Fruit fly (Drosophila melanogaster): ENCODE measurements around the gene CG14073.

CG14073 gene

dm6 chr3L:18792834-18793233, 27.6 kb downstream of the CG14073 start:
- TF ChIP-seq Eip75B (GFP tag; optimal IDR thresholded peaks at IDR 0.05) (peak; percentile 17), CG15336 (GFP tag; IDR thresholded peaks at IDR 0.05) (peak; percentile 43; the same call in 1 of the 2 replicates), CG6808 (GFP tag; optimal IDR thresholded peaks at IDR 0.05) (peak; percentile 8), Ets96B (tag; optimal IDR thresholded peaks at IDR 0.05) (no peak), CG6163 (GFP tag; IDR thresholded peaks at IDR 0.05) (peak; percentile 41; the same call in 1 of the 3 replicates), CG9139 (GFP tag; optimal IDR thresholded peaks at IDR 0.05) (no peak), Eip78C (GFP tag) (peak; percentile 30), CG11294 (GFP tag; IDR thresholded peaks at IDR 0.05) (0 out of 2 replicates have a peak, but pooled peaks have one; percentile 20), CG8119 (GFP tag; IDR thresholded peaks at IDR 0.05) (no peak), lz (GFP tag; optimal IDR thresholded peaks at IDR 0.05) (no peak), eg (GFP tag; IDR thresholded peaks at IDR 0.05) (peak; percentile 46; the same call in 1 of the 3 replicates)

DNA sequence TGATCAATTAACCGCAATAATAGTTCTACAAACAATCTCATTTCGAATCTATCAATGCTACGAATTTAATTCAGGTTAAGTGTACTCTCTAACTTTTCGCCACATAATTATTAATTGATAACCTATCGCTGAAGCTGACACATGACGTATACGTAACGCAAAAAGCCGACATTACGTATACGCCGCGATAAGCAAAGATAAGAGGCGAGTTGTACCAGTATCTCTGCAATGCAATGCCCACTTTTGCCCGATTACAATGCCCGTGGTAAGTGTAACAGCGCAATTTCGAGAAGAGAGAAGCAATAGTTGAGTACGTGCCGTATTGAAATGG, 28.5 kb downstream of the CG14073 start:
- TF ChIP-seq vri (GFP tag; optimal IDR thresholded peaks at IDR 0.05), result peak; percentile 96
- TF ChIP-seq svp (GFP tag), result peak; percentile 83
- TF ChIP-seq CG32006 (GFP tag; optimal IDR thresholded peaks at IDR 0.05), result no peak
- no peak for TF ChIP-seq fkh (GFP tag; optimal IDR thresholded peaks at IDR 0.05)

dm6 chr3L:18791232-18792008, 29.1 kb downstream of the CG14073 start:
- TF ChIP-seq Gug (GFP tag; IDR thresholded peaks at IDR 0.05) (peak; percentile 53), CG1621 (tag; optimal IDR thresholded peaks at IDR 0.05) (peak; percentile 80), net (GFP tag; optimal IDR thresholded peaks at IDR 0.05) (peak; percentile 32), Smox (GFP tag; optimal IDR thresholded peaks at IDR 0.05) (no peak), CG31627 (GFP tag; optimal IDR thresholded peaks at IDR 0.05) (no peak), svp (GFP tag) (peak; percentile 27), dsx (GFP tag; optimal IDR thresholded peaks at IDR 0.05; ENCODE audit: poor library complexity, severe bottlenecking) (peak; percentile 65), CG11762 (GFP tag; optimal IDR thresholded peaks at IDR 0.05; ENCODE audit: insufficient read depth) (no peak), fd85E (GFP tag; optimal IDR thresholded peaks at IDR 0.05) (no peak), cyc (GFP tag; optimal IDR thresholded peaks at IDR 0.05) (no peak), CG34406 (GFP tag; optimal IDR thresholded peaks at IDR 0.05) (peak; percentile 9), CG10631 (GFP tag; optimal IDR thresholded peaks at IDR 0.05) (peak; percentile 33), CG6808 (GFP tag; optimal IDR thresholded peaks at IDR 0.05) (peak; percentile 54), CG9139 (GFP tag; optimal IDR thresholded peaks at IDR 0.05) (peak; percentile 40), Sox14 (GFP tag; optimal IDR thresholded peaks at IDR 0.05) (peak; percentile 45), salr (GFP tag; optimal IDR thresholded peaks at IDR 0.05) (peak; percentile 68 to 74), CG8632 (GFP tag; optimal IDR thresholded peaks at IDR 0.05) (no peak), Hr38 (GFP tag; optimal IDR thresholded peaks at IDR 0.05) (no peak), fd59A (GFP tag; optimal IDR thresholded peaks at IDR 0.05) (peak; percentile 42), Sox102F (GFP tag; optimal IDR thresholded peaks at IDR 0.05) (no peak), lz (GFP tag; optimal IDR thresholded peaks at IDR 0.05) (no peak), CG3919 (GFP tag; optimal IDR thresholded peaks at IDR 0.05) (peak; percentile 38), Hr4 (GFP tag; optimal IDR thresholded peaks at IDR 0.05) (peak; percentile 16), CG8319 (GFP tag; optimal IDR thresholded peaks at IDR 0.05) (no peak), Ets96B (tag; optimal IDR thresholded peaks at IDR 0.05) (peak; percentile 76), CG6276 (GFP tag; optimal IDR thresholded peaks at IDR 0.05) (peak; percentile 47), CG11294 (GFP tag; IDR thresholded peaks at IDR 0.05) (peak; percentile 34; the same call in 1 of the 2 replicates), CG3032 (tag; optimal IDR thresholded peaks at IDR 0.05) (peak; percentile 68), CG32006 (GFP tag; optimal IDR thresholded peaks at IDR 0.05) (peak; percentile 50), Met (GFP tag; optimal IDR thresholded peaks at IDR 0.05) (no peak), achi (GFP tag; optimal IDR thresholded peaks at IDR 0.05) (no peak), CG8119 (GFP tag; IDR thresholded peaks at IDR 0.05) (no peak; the same call in 1 of the 3 replicates), Ets21C (GFP tag; optimal IDR thresholded peaks at IDR 0.05) (no peak), CG4318 (GFP tag; optimal IDR thresholded peaks at IDR 0.05) (peak; percentile 7), fkh (GFP tag; optimal IDR thresholded peaks at IDR 0.05) (peak; percentile 68), CG11902 (GFP tag; optimal IDR thresholded peaks at IDR 0.05) (no peak), pdm3 (GFP tag; optimal IDR thresholded peaks at IDR 0.05) (peak; percentile 57), vri (GFP tag; optimal IDR thresholded peaks at IDR 0.05) (no peak), dac (GFP tag; optimal IDR thresholded peaks at IDR 0.05) (peak; percentile 56), CG7368 (GFP tag; optimal IDR thresholded peaks at IDR 0.05) (no peak), esn (GFP tag; optimal IDR thresholded peaks at IDR 0.05) (no peak)
